Worm (Caenorhabditis elegans): ENCODE data around the gene F35D2.3.

- TF ChIP-seq ama-1 (optimal IDR thresholded peaks at IDR 0.05) (no peak), ceh-36 (tag; optimal IDR thresholded peaks at IDR 0.05) (no peak), ets-7 (tag; optimal IDR thresholded peaks at IDR 0.05) (no peak), flt-1 (GFP tag; IDR thresholded peaks at IDR 0.05) (no peak), pes-1 (GFP tag; IDR thresholded peaks at IDR 0.05) (no peak), sea-1 (GFP tag; conservative IDR thresholded peaks at IDR 0.05) (no peak), tra-4 (tag; optimal IDR thresholded peaks at IDR 0.05) (no peak), hmbx-1 (tag; optimal IDR thresholded peaks at IDR 0.05) (no peak), B0310.2 (tag; optimal IDR thresholded peaks at IDR 0.05) (no peak), scrt-1 (GFP tag; IDR thresholded peaks at IDR 0.05) (no peak), ceh-13 (GFP tag; optimal IDR thresholded peaks at IDR 0.05) (no peak), hmg-4 (GFP tag; optimal IDR thresholded peaks at IDR 0.05) (no peak), tbx-37 (GFP tag; conservative IDR thresholded peaks at IDR 0.05) (no peak), tbx-11 (GFP tag; IDR thresholded peaks at IDR 0.05) (no peak)
Measured at ce11 chrII:7543808-7544207, 26.6 kb upstream of the F35D2.3 start, which contains the start of gene rol-8.

All from whole organism, early embryonic.